Fruit fly (Drosophila melanogaster): ENCODE data around the gene CG15211.

Gene CG15211

DNA sequence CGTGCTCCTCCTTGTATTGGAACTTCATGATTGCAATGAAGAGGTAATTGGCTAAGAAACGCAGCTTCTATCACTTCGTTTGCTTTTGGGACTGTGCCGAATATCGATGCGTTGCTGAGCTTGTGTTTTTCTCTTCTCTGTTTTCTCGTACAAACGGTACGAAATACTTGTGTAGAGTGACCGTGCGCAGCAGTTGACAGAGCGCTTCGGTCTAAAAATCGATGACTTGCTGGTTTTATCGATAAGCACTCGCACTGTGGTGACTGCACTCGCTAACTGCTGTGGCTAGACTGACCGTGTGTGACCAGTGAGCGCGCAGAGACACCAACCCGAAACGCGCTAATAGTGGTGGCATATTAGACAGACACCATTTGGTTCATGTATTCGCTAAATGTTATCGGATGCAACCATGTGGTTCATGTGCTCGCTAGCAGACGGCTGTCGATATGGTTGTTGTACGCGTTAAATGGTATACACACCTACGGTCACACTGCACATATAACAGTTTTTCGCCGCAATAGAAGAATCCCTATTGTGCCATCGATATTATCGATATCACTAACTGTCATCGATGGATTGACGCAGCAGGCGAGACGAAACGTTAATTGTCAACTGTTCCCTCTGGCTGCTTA, 4.2 kb upstream of the CG15211 start, which contains the start of the genes Atg8a and BTBD9 (continued):
- TF ChIP-seq CG15696 (tag; optimal IDR thresholded peaks at IDR 0.05) (peak; percentile 7), amos (GFP tag; IDR thresholded peaks at IDR 0.05; ENCODE audit: partially characterized antibody) (peak; percentile 79), CG14441 (GFP tag; IDR thresholded peaks at IDR 0.05) (no peak), CG18599 (GFP tag; optimal IDR thresholded peaks at IDR 0.05) (no peak), NfI (GFP tag; optimal IDR thresholded peaks at IDR 0.05) (peak; percentile 12), NK7.1 (GFP tag; optimal IDR thresholded peaks at IDR 0.05) (no peak), CG3995 (GFP tag; optimal IDR thresholded peaks at IDR 0.05) (no peak), pzg (GFP tag; optimal IDR thresholded peaks at IDR 0.05) (peak; percentile 100), sd (tag; optimal IDR thresholded peaks at IDR 0.05) (no peak), ato (GFP tag; IDR thresholded peaks at IDR 0.05; ENCODE audit: partially characterized antibody) (no peak; the same call in none of the 2 replicates), CG34376 (GFP tag; optimal IDR thresholded peaks at IDR 0.05) (no peak), run (tag; optimal IDR thresholded peaks at IDR 0.05) (no peak), CG31388 (GFP tag; optimal IDR thresholded peaks at IDR 0.05) (no peak), CG1602 (GFP tag; optimal IDR thresholded peaks at IDR 0.05) (no peak), C15 (GFP tag; IDR thresholded peaks at IDR 0.05) (no peak), CG43689 (GFP tag; IDR thresholded peaks at IDR 0.05) (no peak), Blimp-1 (GFP tag; optimal IDR thresholded peaks at IDR 0.05) (peak; percentile 0), E2f1 (GFP tag; IDR thresholded peaks at IDR 0.05) (no peak), Myb (GFP tag; optimal IDR thresholded peaks at IDR 0.05) (peak; percentile 77), E2f2 (GFP tag; IDR thresholded peaks at IDR 0.05) (peak; percentile 64), unc-4 (GFP tag; IDR thresholded peaks at IDR 0.05; ENCODE audit: partially characterized antibody) (peak; percentile 84), pho (GFP tag; optimal IDR thresholded peaks at IDR 0.05) (peak; percentile 62), jing (GFP tag; optimal IDR thresholded peaks at IDR 0.05) (no peak), Xrp1 (GFP tag; IDR thresholded peaks at IDR 0.05) (no peak; the same call in 1 of the 2 replicates), Neu2 (GFP tag; optimal IDR thresholded peaks at IDR 0.05; ENCODE audit: borderline replicate concordance) (no peak), CG32532 (GFP tag; IDR thresholded peaks at IDR 0.05) (no peak; the same call in 1 of the 2 replicates), rib (GFP tag; IDR thresholded peaks at IDR 0.05) (no peak), ind (GFP tag; optimal IDR thresholded peaks at IDR 0.05) (peak; percentile 6), CG17361 (GFP tag; IDR thresholded peaks at IDR 0.05) (0 out of 3 replicates have a peak, but pooled peaks have one; percentile 17), Asciz (GFP tag; optimal IDR thresholded peaks at IDR 0.05) (no peak), CG34224 (GFP tag; IDR thresholded peaks at IDR 0.05; ENCODE audit: partially characterized antibody) (peak; percentile 72; the same call in 2 of the 3 replicates), CG17912 (GFP tag; optimal IDR thresholded peaks at IDR 0.05) (no peak), so (GFP tag; IDR thresholded peaks at IDR 0.05) (peak; percentile 23; the same call in 1 of the 3 replicates), Rfx (GFP tag; IDR thresholded peaks at IDR 0.05) (peak; percentile 64), salm (tag; optimal IDR thresholded peaks at IDR 0.05) (no peak), Opbp (GFP tag; IDR thresholded peaks at IDR 0.05; ENCODE audit: partially characterized antibody) (peak; percentile 65), CG15011 (GFP tag; optimal IDR thresholded peaks at IDR 0.05) (no peak), gcm2 (GFP tag; optimal IDR thresholded peaks at IDR 0.05) (no peak), CG17829 (tag; optimal IDR thresholded peaks at IDR 0.05) (peak; percentile 59), CG14860 (GFP tag; IDR thresholded peaks at IDR 0.05; ENCODE audit: partially characterized antibody) (peak; percentile 49; the same call in 1 of the 3 replicates), CG4328 (GFP tag; optimal IDR thresholded peaks at IDR 0.05) (no peak), Oaz (GFP tag; IDR thresholded peaks at IDR 0.05) (no peak), sc (optimal IDR thresholded peaks at IDR 0.05) (no peak), sc (GFP tag; optimal IDR thresholded peaks at IDR 0.05) (no peak), Lpt (GFP tag; optimal IDR thresholded peaks at IDR 0.05) (no peak), CG6175 (GFP tag; IDR thresholded peaks at IDR 0.05) (no peak), CG13287 (GFP tag; IDR thresholded peaks at IDR 0.05; ENCODE audit: partially characterized antibody) (peak; percentile 84), CG7786 (GFP tag; optimal IDR thresholded peaks at IDR 0.05) (no peak), oc (tag; optimal IDR thresholded peaks at IDR 0.05) (no peak), jigr1 (GFP tag; IDR thresholded peaks at IDR 0.05) (no peak)
